Fruit fly (Drosophila melanogaster): ENCODE data around the gene D12.

The D12 gene

DNA sequence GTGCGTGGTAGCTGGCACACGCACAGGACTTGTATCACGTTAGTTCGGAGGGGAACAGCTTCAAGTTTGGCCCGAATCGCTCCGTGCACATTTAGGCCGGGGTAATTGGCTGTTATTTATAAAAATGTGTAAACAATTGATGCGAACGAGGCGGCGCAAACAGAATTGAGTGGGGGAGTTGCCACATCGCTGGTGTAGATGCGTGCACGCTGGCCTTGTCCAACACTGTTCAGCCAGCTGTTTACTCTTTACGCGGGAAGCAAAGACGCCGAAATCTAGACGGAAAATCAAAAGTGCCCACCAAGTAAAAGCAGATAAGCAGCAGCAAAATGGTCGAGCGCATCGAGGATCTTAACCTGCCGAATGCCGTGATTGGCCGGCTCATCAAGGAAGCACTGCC is at the start of gene D12, which contains the start of gene Chrac-14:
Gene D12 (minus strand): TSS at position 190 of the 400 bp plus-strand sequence.
Gene Chrac-14 (plus strand): TSS at position 230 of the 400 bp plus-strand sequence.
- no peak for TF ChIP-seq CG17801 (GFP tag; optimal IDR thresholded peaks at IDR 0.05; ENCODE audit: partially characterized antibody)

DNA sequence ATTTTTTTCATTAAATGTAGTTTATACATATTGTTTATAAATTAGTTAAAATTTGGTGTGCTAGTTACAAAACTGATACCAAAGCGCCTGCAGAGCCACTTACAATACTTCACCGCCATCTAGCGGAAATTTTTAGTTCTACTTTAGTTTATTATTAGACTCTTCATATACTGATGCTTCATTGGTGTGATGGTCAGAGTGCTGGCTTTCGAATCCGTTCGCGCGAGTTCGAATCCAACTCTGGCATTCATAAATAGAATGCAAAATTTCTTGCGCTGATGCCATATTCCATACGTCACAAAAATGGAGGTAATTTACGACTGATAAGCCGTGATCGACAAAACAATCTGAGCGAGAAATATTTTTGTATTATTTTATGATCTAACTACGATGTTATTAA is 48.4 kb upstream of the D12 start:
- TF ChIP-seq CG17801 (GFP tag; optimal IDR thresholded peaks at IDR 0.05; ENCODE audit: partially characterized antibody) = peak; percentile 60

DNA sequence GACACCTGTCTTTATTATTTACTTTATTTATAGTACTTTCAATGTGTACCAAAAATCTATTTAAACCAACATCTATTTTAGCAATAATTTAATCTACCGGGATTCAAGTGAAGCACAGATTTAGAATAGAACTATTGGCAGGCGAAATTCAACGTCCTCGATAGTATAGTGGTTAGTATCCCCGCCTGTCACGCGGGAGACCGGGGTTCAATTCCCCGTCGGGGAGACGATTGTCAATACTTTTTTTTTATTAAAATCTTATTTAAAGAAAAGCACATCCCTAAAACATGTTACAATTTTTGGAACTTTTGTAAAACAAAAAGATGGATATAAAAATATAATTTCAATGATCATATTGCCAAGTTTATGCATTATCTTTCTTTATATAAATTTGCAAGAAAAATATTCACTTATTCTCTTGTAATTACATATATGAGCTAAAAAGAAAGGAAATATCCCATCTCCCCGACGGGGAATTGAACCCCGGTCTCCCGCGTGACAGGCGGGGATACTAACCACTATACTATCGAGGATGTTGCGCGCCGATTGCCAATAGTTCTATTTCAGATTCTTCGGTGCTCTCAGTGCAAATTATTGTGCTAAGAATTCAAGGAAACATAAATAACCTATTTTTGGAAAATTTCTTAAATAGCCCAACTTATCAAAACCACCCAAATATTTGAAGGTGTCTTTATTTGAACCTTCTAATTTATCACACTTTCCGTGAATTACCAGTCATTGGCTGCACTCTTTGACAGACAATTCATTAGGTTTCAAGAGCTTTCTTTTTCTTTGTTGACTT is 44.7 kb upstream of the D12 start, which contains the start of gene CG43796:
Gene CG43796 (plus strand): TSS at position 752 of the 802 bp plus-strand sequence.
- no peak for TF ChIP-seq CG17801 (GFP tag; optimal IDR thresholded peaks at IDR 0.05; ENCODE audit: partially characterized antibody)

DNA sequence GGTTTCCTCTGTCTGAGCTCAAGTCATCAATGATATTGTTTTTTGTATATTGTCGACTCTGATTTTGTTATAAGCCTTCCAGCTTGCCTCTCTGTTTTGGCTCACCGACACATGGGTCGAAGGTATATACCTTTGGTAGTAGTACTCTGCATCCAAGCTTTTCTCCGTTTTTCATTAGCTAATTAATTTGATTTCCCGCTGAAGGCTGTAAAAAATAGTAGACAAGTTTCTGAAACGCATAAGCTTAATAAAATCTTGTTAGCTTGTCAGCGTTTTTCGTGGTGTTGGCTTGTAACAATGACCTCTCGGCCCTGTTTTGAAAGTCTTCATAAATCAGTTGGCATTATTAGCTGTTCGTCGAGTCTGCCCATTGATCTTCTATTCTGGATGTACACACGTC is 43.7 kb upstream of the D12 start:
- no peak for TF ChIP-seq CG17801 (GFP tag; optimal IDR thresholded peaks at IDR 0.05; ENCODE audit: partially characterized antibody)

DNA sequence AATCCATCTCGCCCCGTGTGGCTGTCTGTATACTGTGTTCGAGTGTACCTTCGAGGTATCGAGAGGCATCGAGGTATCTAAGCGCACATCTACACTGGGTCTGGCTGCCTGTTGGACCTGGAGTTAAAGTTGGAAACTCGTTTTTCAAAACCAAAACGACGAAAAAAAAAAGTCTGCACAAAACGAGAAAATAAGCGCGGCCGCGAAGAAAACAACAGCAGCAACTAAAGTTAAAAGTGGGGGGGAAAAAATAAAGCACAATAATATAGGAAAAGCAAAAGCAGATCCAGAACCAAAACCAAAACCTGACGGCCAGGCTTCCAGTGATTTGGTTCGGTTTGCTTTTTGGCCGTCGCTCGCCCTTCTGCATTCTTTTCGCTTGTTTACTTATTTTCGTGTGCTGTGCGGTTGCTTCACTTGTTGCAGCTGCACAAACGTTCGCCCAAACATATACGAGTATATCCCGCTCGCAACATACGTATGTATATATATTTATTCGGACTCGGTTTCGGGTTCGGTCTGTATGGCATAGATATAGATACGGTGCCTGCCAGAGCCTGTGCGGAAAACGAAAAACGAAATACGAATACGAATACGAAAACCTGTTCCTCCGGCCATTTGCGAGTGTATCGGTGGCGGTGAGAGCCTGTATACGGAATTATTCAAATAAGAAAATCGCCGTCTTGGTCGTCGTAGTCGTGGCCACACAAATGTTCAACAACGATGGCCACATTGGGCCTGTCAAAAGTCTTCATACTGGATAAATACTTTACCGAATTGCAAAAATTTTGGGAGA is 41.9 kb upstream of the D12 start:
- no peak for TF ChIP-seq CG17801 (GFP tag; optimal IDR thresholded peaks at IDR 0.05; ENCODE audit: partially characterized antibody)

DNA sequence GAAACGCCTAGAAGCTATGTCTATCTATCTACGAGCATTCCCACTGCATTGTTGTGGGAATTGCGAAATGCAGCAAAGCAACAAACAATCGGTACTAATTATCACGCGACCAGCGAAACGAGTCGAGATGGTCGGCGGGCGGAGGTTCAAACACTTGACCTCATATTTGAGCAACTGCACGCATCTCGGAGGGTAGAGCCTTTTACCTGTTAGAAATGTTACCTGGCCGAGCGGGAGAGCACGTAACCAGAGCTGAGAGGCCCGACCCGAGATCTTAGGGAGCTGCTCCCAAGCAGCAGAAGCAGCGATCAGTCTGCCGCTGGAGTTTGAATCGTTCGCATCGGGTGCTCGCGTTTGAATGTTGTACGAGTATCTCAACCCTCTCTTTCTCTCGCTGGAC is 41.2 kb upstream of the D12 start:
- TF ChIP-seq CG17801 (GFP tag; optimal IDR thresholded peaks at IDR 0.05; ENCODE audit: partially characterized antibody) = no peak

DNA sequence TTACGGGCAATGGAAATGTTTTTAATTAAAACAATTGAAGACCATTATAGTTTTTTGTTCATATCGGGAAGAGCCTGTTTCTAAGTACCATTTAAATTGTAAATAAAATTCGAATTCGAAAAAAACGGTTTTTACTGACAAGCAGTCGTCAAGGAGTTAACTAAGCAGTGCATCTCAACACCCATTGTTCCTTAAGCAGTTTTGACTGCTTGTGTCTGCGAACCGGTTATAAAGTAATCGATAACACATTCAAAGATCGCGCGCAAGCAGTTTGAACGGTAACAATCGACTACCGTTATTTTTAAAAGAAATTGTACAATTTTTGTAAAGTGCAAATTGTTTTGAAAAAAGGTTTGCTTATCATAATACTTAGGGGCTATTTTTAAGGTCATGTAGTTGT is 40.8 kb upstream of the D12 start:
- no peak for TF ChIP-seq CG17801 (GFP tag; optimal IDR thresholded peaks at IDR 0.05; ENCODE audit: partially characterized antibody)

DNA sequence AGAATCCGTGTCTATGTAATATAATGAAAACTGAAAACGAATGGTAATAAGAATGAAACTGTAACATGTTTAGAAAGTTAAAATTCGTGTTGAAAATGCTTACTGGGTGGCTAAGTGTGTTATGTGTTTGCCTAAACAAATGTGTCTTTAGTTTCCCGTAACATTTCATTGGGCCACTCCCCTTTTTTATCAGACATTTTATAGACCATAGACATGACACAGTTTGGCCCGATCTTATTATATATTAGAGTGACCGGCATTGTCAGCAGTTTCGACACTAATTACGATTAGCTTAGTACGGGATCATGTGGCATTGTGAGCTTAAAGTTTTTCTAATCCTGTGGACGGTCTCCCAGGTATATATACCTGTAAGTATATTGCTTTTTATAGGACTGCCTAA is 39.9 kb upstream of the D12 start, which contains the start of gene CheA29a:
Gene CheA29a (plus strand): TSS at position 301 of the 400 bp plus-strand sequence.
- TF ChIP-seq CG17801 (GFP tag; optimal IDR thresholded peaks at IDR 0.05; ENCODE audit: partially characterized antibody) = no peak

DNA sequence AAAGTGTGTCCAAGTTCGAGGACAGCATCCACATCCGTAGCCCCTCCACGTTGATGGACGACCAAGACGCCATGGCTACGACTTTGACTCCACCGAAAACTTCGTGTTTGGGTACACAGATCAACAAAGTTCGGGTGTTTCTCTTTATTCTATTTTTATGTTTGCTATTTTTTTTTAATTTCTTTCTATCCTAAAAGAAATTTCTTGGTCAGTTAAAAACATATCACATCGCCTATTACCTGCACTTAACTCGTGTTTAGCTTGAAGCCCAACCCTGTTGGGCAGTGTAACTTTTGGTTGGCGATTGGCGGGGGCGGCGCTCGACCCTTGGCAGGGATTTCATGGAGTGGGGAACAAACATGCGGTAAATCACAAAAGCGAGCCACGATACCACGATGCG is 36.3 kb upstream of the D12 start:
- no peak for TF ChIP-seq CG17801 (GFP tag; optimal IDR thresholded peaks at IDR 0.05; ENCODE audit: partially characterized antibody)

DNA sequence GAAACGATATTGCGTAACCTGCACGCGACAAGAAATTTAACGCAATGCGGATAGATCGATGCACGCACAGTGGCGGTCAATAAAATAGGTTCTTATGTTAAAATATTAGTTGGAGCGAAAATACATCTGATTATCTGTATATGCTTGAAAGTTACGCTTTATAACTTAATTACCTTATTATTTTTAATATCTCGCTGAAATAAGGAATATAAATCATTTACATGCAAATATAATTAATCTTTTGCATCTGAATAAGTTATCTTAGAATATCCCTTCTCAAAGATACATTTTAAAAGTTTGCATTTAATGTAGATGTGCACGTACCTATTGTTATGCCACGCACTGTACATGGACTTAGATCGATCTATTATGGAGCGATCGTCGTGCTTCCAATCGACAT is 34.5 kb upstream of the D12 start:
- no peak for TF ChIP-seq CG17801 (GFP tag; optimal IDR thresholded peaks at IDR 0.05; ENCODE audit: partially characterized antibody)

DNA sequence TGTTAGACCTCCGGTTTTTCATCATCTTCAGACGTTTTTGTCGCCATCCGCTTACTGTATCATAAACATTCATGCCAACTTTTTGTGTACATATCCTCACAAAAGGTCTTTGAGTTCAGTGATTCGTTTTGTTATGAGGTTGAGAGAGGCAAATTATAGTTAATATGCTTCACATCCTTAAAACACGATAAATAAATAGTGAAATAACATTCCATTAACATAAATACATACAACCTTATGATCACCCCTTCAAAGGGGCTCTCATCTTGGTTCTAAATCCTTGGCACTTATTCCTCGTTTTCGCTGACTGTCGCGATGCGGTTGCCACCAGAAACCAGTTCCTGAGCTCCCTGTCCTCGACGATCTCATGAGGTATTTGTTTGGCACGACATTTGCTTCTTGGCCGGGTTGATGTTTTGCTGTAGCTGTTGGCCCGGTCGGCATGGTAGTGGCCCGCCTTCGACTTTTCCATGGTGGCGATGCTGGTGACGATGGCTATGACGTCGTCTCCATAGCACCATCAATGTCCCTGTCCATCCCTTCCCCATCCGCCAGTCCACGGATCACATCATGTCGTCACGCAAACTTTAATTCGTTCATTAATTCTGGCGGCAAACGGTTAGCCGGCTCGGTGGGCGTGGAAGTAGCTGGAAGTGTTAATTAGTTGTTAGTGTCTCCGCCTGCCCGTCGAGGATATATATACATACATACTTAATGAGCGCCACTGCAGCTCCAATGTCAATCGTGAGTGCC is 31.9 kb upstream of the D12 start:
- no peak for TF ChIP-seq CG17801 (GFP tag; optimal IDR thresholded peaks at IDR 0.05; ENCODE audit: partially characterized antibody)

DNA sequence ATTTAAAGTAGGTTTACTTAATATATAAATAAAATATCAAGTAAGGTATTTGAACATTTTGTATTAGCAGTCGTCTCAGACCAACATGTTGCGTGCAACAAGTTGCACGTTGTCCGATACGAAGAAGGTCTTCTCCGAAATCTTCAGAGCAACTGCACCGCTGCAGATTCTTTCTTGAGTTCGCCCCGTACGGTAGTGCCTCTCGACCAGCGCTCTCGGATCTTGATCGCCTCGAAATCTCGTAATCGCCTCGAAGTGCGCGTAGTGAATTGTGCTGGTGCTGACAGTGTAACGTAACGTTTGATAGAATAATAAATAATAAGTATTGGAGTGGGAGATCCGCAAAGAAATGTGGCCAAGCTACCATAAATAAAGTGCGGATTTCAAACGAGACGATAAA is 29.5 kb upstream of the D12 start, which contains the start of gene dachs:
Gene dachs (plus strand): TSS at position 175 of the 400 bp plus-strand sequence.
- TF ChIP-seq CG17801 (GFP tag; optimal IDR thresholded peaks at IDR 0.05; ENCODE audit: partially characterized antibody) = no peak

DNA sequence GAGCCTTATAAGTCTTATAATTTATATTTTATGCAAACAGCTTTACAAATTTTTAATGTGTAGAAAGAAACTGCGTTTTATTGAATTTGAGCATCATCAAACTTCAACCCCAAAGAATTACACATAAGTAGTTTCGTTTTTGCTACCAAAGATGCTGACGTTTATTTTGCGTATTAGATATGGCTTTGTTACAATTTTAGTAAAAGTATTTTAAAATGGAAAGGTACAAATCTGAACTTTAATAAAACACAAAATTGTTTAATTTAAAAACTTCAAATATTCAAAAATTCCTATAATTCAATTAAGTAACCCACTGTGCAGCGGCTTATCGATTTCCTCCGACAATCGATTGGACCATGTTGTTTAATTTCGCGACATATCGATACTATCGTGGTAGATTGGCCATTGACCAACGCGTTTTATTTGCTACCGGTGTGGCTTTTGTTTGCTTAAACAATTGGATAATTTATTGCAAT is 27.0 kb upstream of the D12 start, which contains the start of gene prg:
Gene prg (plus strand): TSS at position 382 of the 476 bp plus-strand sequence.
- TF ChIP-seq CG17801 (GFP tag; optimal IDR thresholded peaks at IDR 0.05; ENCODE audit: partially characterized antibody) = peak; percentile 78

DNA sequence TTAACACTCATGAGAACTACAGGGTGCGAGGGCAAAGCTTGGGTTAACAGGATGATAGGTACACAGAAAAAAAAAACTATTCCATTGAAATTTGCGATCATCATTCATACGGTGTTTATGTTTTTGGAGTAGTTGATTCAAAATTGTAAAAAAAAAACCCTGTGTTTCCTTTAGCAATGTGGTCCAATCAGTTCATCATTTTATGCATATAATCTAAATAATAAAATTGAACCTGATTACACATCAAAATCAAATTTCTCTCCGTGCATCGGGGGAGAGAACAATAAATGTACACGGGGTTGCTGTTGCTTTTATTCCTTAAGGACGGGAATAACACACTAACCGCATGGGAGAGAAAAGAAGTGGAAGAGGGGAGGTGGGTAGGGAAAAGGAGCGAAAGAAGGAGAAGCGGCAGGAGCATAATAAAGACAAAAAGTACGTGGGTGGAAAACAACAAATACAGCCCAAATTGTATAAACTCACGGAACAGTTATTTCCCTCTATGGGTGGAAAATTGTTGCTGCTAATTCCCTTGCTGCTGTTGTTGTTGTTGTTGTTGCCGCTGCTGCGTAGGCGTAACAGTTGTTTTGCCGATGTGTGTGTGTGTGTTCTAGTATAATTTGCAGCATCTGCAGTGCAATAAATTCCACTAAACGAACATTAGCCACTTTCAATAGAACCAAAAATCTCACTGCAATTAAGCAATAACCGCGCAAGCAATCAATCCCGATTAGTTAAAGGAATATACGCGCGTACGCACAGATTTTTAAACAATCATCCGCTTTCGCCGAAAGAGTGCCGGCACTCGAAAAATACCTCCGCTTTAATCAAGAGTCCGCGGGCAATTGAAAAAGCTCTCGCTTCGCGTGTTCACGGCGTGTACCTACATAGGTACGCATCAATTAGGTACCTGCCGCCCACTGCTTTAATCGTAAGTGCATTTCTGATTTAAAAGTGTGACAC is 26.3 kb upstream of the D12 start, which contains the start of gene Agpat2:
Gene Agpat2 (minus strand): TSS at position 851 of the 963 bp plus-strand sequence.
- TF ChIP-seq CG17801 (GFP tag; optimal IDR thresholded peaks at IDR 0.05; ENCODE audit: partially characterized antibody) = no peak

Data from ovary, adult (tissue).